Fruit fly (Drosophila melanogaster): Measurements from ENCODE around the gene CG12523.

The CG12523 gene

DNA sequence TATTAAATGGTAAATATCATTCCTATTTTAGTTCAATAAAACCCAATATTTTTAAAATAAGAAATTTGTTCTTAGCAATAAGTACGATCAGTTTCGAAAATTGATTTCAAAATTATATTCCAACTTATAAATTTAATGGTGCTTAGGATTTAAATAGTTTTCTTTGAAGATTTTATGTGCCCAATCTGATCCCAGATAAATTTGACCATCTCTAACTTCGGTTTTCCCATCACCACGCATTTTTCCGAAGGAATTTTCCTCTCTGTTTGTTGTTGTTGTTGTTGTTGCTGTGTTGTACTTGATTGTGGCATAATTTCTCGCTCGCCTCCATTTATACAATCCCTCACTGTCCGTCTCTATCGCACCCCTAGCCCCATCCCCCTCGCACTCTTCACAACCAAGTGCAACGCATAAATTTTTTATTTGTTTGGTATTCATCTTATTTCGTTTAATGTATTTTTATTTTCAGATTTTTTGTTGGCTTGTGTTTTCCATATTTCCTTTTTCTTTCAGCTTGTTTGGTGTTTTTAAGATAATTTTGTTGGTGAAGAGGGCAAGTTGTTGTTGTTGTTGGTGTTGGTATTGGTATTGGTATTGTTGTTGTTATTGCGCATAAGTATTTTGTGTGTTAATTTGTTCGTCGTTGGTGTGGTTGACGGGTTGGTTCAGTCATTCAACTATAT is 48.8 kb downstream of the CG12523 start (continued):
- no peak for TF ChIP-seq D (optimal IDR thresholded peaks at IDR 0.05)
- no peak for TF ChIP-seq D (GFP tag; optimal IDR thresholded peaks at IDR 0.05)
- TF ChIP-seq CG8290 (GFP tag; optimal IDR thresholded peaks at IDR 0.05), result no peak
- TF ChIP-seq CG8290 (tag; optimal IDR thresholded peaks at IDR 0.05), result peak; percentile 15 to 24
- TF ChIP-seq pnt (GFP tag; optimal IDR thresholded peaks at IDR 0.05), result no peak
- TF ChIP-seq CG15479 (GFP tag; optimal IDR thresholded peaks at IDR 0.05), result peak; percentile 35
- TF ChIP-seq pfk (GFP tag; optimal IDR thresholded peaks at IDR 0.05), result no peak
- TF ChIP-seq Spps (tag; optimal IDR thresholded peaks at IDR 0.05), result no peak
- no peak for TF ChIP-seq CG11560 (tag; IDR thresholded peaks at IDR 0.05)
- TF ChIP-seq scrt (GFP tag; optimal IDR thresholded peaks at IDR 0.05), result no peak
- TF ChIP-seq CG1832 (GFP tag; optimal IDR thresholded peaks at IDR 0.05), result peak; percentile 59
- no peak for TF ChIP-seq CG2202 (tag; optimal IDR thresholded peaks at IDR 0.05)
- no peak for TF ChIP-seq Hsf (GFP tag; optimal IDR thresholded peaks at IDR 0.05)
- TF ChIP-seq ems (GFP tag; optimal IDR thresholded peaks at IDR 0.05), result no peak
- no peak for TF ChIP-seq mld (GFP tag; IDR thresholded peaks at IDR 0.05; ENCODE audit: partially characterized antibody)
- TF ChIP-seq BEAF-32 (GFP tag; optimal IDR thresholded peaks at IDR 0.05), result peak; percentile 32
- no peak for TF ChIP-seq PHDP (tag; optimal IDR thresholded peaks at IDR 0.05)
- TF ChIP-seq CG2889 (GFP tag; IDR thresholded peaks at IDR 0.05), result no peak
- no peak for TF ChIP-seq CG3407 (GFP tag; optimal IDR thresholded peaks at IDR 0.05)
- no peak for TF ChIP-seq Bgb (GFP tag; IDR thresholded peaks at IDR 0.05; ENCODE audit: partially characterized antibody)
- no peak for TF ChIP-seq CG3995 (GFP tag; optimal IDR thresholded peaks at IDR 0.05)
- TF ChIP-seq sens-2 (GFP tag; IDR thresholded peaks at IDR 0.05), result no peak
- no peak for TF ChIP-seq CG33213 (GFP tag; optimal IDR thresholded peaks at IDR 0.05)
- TF ChIP-seq CG10321 (GFP tag; IDR thresholded peaks at IDR 0.05), result no peak
- no peak for TF ChIP-seq da (GFP tag; optimal IDR thresholded peaks at IDR 0.05)
- no peak for TF ChIP-seq sob (GFP tag; IDR thresholded peaks at IDR 0.05)
- TF ChIP-seq unc-4 (GFP tag; IDR thresholded peaks at IDR 0.05; ENCODE audit: partially characterized antibody), result no peak
- peak; percentile 63 for TF ChIP-seq Sox100B (GFP tag; optimal IDR thresholded peaks at IDR 0.05)
- TF ChIP-seq Hr39 (optimal IDR thresholded peaks at IDR 0.05), result no peak
- peak; percentile 51 for TF ChIP-seq CG8281 (tag; optimal IDR thresholded peaks at IDR 0.05)
- TF ChIP-seq dpn (GFP tag; optimal IDR thresholded peaks at IDR 0.05), result peak; percentile 15 to 26
- TF ChIP-seq repo (GFP tag; optimal IDR thresholded peaks at IDR 0.05), result no peak
- TF ChIP-seq CG10366 (GFP tag; IDR thresholded peaks at IDR 0.05), result peak; percentile 15; the same call in 1 of the 2 replicates
- no peak for TF ChIP-seq CG11398 (GFP tag; optimal IDR thresholded peaks at IDR 0.05)
- no peak for TF ChIP-seq trh (GFP tag; optimal IDR thresholded peaks at IDR 0.05)
- TF ChIP-seq CG11695 (GFP tag; IDR thresholded peaks at IDR 0.05), result peak; percentile 20; the same call in 1 of the 3 replicates
- no peak for TF ChIP-seq Mrtf (GFP tag; IDR thresholded peaks at IDR 0.05)
- peak; percentile 26 for TF ChIP-seq CG12659 (GFP tag; optimal IDR thresholded peaks at IDR 0.05)
- no peak for TF ChIP-seq corto (GFP tag; optimal IDR thresholded peaks at IDR 0.05)
- TF ChIP-seq crp (GFP tag; optimal IDR thresholded peaks at IDR 0.05), result no peak
- TF ChIP-seq lola (GFP tag; optimal IDR thresholded peaks at IDR 0.05), result peak in 1 of 3 experiments; percentile 62
- peak; percentile 61 for TF ChIP-seq crol (GFP tag; IDR thresholded peaks at IDR 0.05)
- TF ChIP-seq dmrt11E (tag; optimal IDR thresholded peaks at IDR 0.05), result peak; percentile 78
- TF ChIP-seq br (optimal IDR thresholded peaks at IDR 0.05), result no peak
- no peak for TF ChIP-seq fd96Cb (tag; optimal IDR thresholded peaks at IDR 0.05)
- TF ChIP-seq Nf-YC (tag; optimal IDR thresholded peaks at IDR 0.05), result peak; percentile 29
- no peak for TF ChIP-seq tx (GFP tag; optimal IDR thresholded peaks at IDR 0.05)
- TF ChIP-seq CG2678 (tag; optimal IDR thresholded peaks at IDR 0.05), result peak; percentile 32
- TF ChIP-seq CG34224 (GFP tag; IDR thresholded peaks at IDR 0.05; ENCODE audit: partially characterized antibody), result no peak
- TF ChIP-seq Atf-2 (GFP tag; optimal IDR thresholded peaks at IDR 0.05), result no peak
- TF ChIP-seq Hmr (GFP tag; optimal IDR thresholded peaks at IDR 0.05), result no peak
